Worm (Caenorhabditis elegans) whole organism, early embryonic: ENCODE measurements around the gene sut-2.

ENCODE experiments used
- B0310.2 ChIP-seq: sonication (generic microtip); optimal IDR thresholded peaks from 2 replicates; lab custom pipeline; 2016; ENCODE audit warnings: mild to moderate bottlenecking, missing genetic modification characterization, missing compliant biosample characterization
- aly-1 ChIP-seq: sonication (generic microtip); optimal IDR thresholded peaks from 2 replicates; lab custom pipeline; 2016; ENCODE audit warnings: missing genetic modification characterization, missing compliant biosample characterization
- ama-1 ChIP-seq: fragments of 150-350 bp; optimal IDR thresholded peaks from 2 replicates; lab custom pipeline; 2014
- ceh-13 ChIP-seq: fragments of 200-800 bp; sonication (Bioruptor generic); optimal IDR thresholded peaks from 2 replicates; lab custom pipeline; 2018; ENCODE audit warnings: mild to moderate bottlenecking, missing genetic modification characterization, missing compliant biosample characterization
- ceh-36 ChIP-seq: sonication (generic microtip); optimal IDR thresholded peaks from 2 replicates; lab custom pipeline; 2016; ENCODE audit warnings: missing genetic modification characterization, inconsistent platforms, missing compliant biosample characterization
- ets-7 ChIP-seq: sonication (generic microtip); optimal IDR thresholded peaks from 2 replicates; lab custom pipeline; 2016; ENCODE audit warnings: missing genotype, missing genetic modification characterization, missing compliant biosample characterization
- flt-1 ChIP-seq: fragments of 200-800 bp; sonication (Bioruptor generic); IDR thresholded peaks from 2 replicates; pipeline ENCODE4 v1.3.6; 2022; ENCODE audit warnings: missing genetic modification characterization, missing compliant biosample characterization
- hmbx-1 ChIP-seq: sonication (generic microtip); optimal IDR thresholded peaks from 2 replicates; lab custom pipeline; 2016; ENCODE audit warnings: mild to moderate bottlenecking, missing genetic modification characterization, missing compliant biosample characterization
- hmg-4 ChIP-seq: fragments of 200-800 bp; sonication (Bioruptor generic); optimal IDR thresholded peaks from 2 replicates; lab custom pipeline; 2018; ENCODE audit warnings: mild to moderate bottlenecking, missing genetic modification characterization, missing compliant biosample characterization
- pes-1 ChIP-seq: fragments of 200-800 bp; sonication (Bioruptor generic); IDR thresholded peaks from 2 replicates; pipeline ENCODE4 v1.3.6; 2022; ENCODE audit warnings: missing genetic modification reagents, missing genetic modification characterization, missing compliant biosample characterization
- scrt-1 ChIP-seq: fragments of 200-800 bp; sonication (Bioruptor generic); IDR thresholded peaks from 2 replicates; pipeline ENCODE4 v1.3.6; 2022; ENCODE audit warnings: missing genetic modification characterization, missing compliant biosample characterization
- sea-1 ChIP-seq: fragments of 200-800 bp; sonication (Bioruptor generic); conservative IDR thresholded peaks from 2 replicates; pipeline ENCODE4 v1.3.6; 2022; ENCODE audit warnings: missing genetic modification characterization, missing compliant biosample characterization
- tbx-11 ChIP-seq: fragments of 200-800 bp; sonication (Bioruptor generic); IDR thresholded peaks from 2 replicates; pipeline ENCODE4 v1.3.6; 2022; ENCODE audit warnings: missing genetic modification characterization, missing compliant biosample characterization
- tra-4 ChIP-seq: sonication (generic microtip); optimal IDR thresholded peaks from 2 replicates; lab custom pipeline; 2017; ENCODE audit warnings: missing genetic modification characterization, missing compliant biosample characterization

ce11 chrV:4562493-4562892 lies 7.4 kb downstream of the sut-2 start:
- no peak for TF ChIP-seq hmg-4
- TF ChIP-seq flt-1 (GFP tag; lab: Robert Waterston, UW), result no peak
- TF ChIP-seq hmbx-1 (tag; lab: Kevin White, UChicago), result no peak
- TF ChIP-seq ceh-13 (GFP tag; lab: Kevin White, UChicago), result no peak
- no peak for TF ChIP-seq tra-4 (tag; lab: Kevin White, UChicago)
- no peak for TF ChIP-seq pes-1
- no peak for TF ChIP-seq B0310.2 (tag; lab: Kevin White, UChicago)
- TF ChIP-seq ceh-36 (tag; lab: Kevin White, UChicago), result no peak
- no peak for TF ChIP-seq ama-1
- no peak for TF ChIP-seq ets-7 (tag; lab: Kevin White, UChicago)
- no peak for TF ChIP-seq sea-1 (GFP tag; lab: Robert Waterston, UW)
- no peak for TF ChIP-seq scrt-1
- no peak for TF ChIP-seq tbx-11 (GFP tag; lab: Robert Waterston, UW)
- TF ChIP-seq aly-1, result no peak
